Worm (Caenorhabditis elegans): ENCODE data around the gene C06A6.2.

C06A6.2 gene

DNA sequence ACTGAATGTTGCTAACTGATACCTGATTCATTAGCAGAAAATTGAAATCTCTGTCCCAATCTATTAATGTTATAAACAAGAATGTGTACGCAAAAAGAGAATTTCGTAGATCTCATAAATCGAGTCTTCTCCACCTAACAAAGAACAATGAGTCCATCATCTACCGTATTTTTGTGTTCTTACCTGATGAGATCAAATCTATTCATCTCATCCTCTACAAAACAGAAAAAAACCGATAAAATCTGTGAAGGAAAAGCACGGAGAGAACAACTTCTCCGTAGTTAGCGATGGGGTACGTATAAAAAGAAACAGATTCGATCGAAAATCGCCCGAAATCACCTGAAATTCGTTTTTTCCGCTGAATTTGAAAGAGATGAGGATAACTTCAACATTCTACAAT is 37.8 kb upstream of the C06A6.2 start, which contains the start of gene C33H5.1:
Gene C33H5.1, plus strand, starts transcription at position 330 of the 400 bp plus-strand sequence.
- TF ChIP-seq sox-2 (GFP tag; IDR thresholded peaks at IDR 0.05): no peak
- no peak for TF ChIP-seq hlh-15 (tag; optimal IDR thresholded peaks at IDR 0.05)

DNA sequence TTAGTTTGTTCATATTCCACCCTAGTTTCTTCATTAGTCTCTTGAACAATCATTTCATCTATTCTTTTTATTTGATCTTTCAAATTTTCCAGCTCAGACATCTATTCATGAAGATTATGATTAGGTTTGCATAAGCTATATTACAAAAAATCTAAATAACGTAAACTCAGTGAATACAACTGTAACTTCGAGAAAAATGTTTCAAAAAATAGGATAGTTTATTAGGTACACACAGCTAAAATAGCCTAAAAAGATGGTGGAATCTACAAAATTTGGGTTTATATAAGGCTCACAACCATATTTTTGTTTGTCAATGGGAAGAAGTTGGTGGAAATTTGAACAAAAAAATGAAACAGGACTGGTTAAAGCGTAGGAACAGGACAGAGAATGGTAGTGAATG is 33.7 kb upstream of the C06A6.2 start, which contains the start of gene zgpa-1:
Gene zgpa-1, minus strand, starts transcription at position 101 of the 400 bp plus-strand sequence.
- TF ChIP-seq fax-1 (tag; optimal IDR thresholded peaks at IDR 0.05) (no peak), tbx-7 (tag; optimal IDR thresholded peaks at IDR 0.05) (no peak), pha-4 (tag; optimal IDR thresholded peaks at IDR 0.05) (no peak), nhr-11 (tag; optimal IDR thresholded peaks at IDR 0.05) (no peak), K02D7.2 (tag; optimal IDR thresholded peaks at IDR 0.05) (no peak), unc-42 (tag; optimal IDR thresholded peaks at IDR 0.05) (no peak), F13H6.1 (tag; optimal IDR thresholded peaks at IDR 0.05) (no peak), lin-11 (tag; optimal IDR thresholded peaks at IDR 0.05) (no peak), che-1 (tag; optimal IDR thresholded peaks at IDR 0.05) (no peak), ceh-14 (tag; optimal IDR thresholded peaks at IDR 0.05) (no peak)

DNA sequence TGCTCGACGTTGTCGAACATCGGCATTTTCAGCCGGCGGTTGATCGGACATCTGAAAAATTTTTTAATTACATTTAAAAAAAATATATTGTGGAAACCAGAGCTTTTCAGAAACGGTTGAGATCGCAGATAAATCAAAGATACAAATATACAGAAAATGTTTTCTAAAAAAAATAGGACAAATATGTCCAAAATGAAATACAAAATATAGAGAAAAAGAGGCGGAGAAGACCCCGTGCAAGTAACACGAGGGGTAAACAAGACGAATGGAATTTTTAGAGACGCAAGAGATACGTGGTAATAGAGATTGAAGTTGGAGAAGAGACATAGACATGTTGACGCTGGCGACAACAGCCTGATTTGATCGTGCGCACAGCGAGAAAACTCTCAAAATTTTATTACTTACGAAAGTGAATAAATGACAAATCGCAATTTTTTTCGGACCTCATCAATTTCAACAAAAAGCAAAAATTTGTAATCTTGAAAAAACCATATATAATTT is 30.7 kb upstream of the C06A6.2 start, which contains the start of gene cdgs-1:
Gene cdgs-1, minus strand, starts transcription at position 51 of the 501 bp plus-strand sequence.
- TF ChIP-seq gmeb-2 (tag; optimal IDR thresholded peaks at IDR 0.05): no peak
- TF ChIP-seq rnt-1 (tag; optimal IDR thresholded peaks at IDR 0.05): no peak
- no peak for TF ChIP-seq hlh-15 (tag; optimal IDR thresholded peaks at IDR 0.05)
- no peak for TF ChIP-seq pax-1 (tag; optimal IDR thresholded peaks at IDR 0.05)
- peak; percentile 78 for TF ChIP-seq unc-42 (tag; optimal IDR thresholded peaks at IDR 0.05)
- TF ChIP-seq che-1 (tag; optimal IDR thresholded peaks at IDR 0.05): no peak
- no peak for TF ChIP-seq K02D7.2 (tag; optimal IDR thresholded peaks at IDR 0.05)
- TF ChIP-seq ceh-18 (tag; optimal IDR thresholded peaks at IDR 0.05): no peak
- TF ChIP-seq fkh-10 (GFP tag; optimal IDR thresholded peaks at IDR 0.05): no peak
- TF ChIP-seq lin-11 (tag; optimal IDR thresholded peaks at IDR 0.05): no peak
- no peak for TF ChIP-seq T23F11.4 (GFP tag; optimal IDR thresholded peaks at IDR 0.05)
- no peak for TF ChIP-seq npax-4 (tag; optimal IDR thresholded peaks at IDR 0.05)
- TF ChIP-seq nfya-1 (tag; optimal IDR thresholded peaks at IDR 0.05): peak; percentile 31
- no peak for TF ChIP-seq Y22D7AL.16 (tag; optimal IDR thresholded peaks at IDR 0.05)
- no peak for TF ChIP-seq mec-3 (tag; optimal IDR thresholded peaks at IDR 0.05; ENCODE audit: borderline replicate concordance)
- TF ChIP-seq hlh-30 (tag; optimal IDR thresholded peaks at IDR 0.05; ENCODE audit: insufficient read depth): peak; percentile 68
- TF ChIP-seq C38D4.7 (GFP tag; optimal IDR thresholded peaks at IDR 0.05): no peak
- no peak for TF ChIP-seq ceh-24 (tag; optimal IDR thresholded peaks at IDR 0.05)
- TF ChIP-seq ceh-19 (GFP tag; optimal IDR thresholded peaks at IDR 0.05): no peak
- TF ChIP-seq C08G9.2 (tag; optimal IDR thresholded peaks at IDR 0.05): no peak
- TF ChIP-seq pat-9 (tag; optimal IDR thresholded peaks at IDR 0.05): no peak
- no peak for TF ChIP-seq odd-2 (tag; optimal IDR thresholded peaks at IDR 0.05)
- no peak for TF ChIP-seq ets-4 (tag; optimal IDR thresholded peaks at IDR 0.05)
- TF ChIP-seq ahr-1 (tag; optimal IDR thresholded peaks at IDR 0.05): no peak
- TF ChIP-seq syd-9 (tag; optimal IDR thresholded peaks at IDR 0.05): no peak

DNA sequence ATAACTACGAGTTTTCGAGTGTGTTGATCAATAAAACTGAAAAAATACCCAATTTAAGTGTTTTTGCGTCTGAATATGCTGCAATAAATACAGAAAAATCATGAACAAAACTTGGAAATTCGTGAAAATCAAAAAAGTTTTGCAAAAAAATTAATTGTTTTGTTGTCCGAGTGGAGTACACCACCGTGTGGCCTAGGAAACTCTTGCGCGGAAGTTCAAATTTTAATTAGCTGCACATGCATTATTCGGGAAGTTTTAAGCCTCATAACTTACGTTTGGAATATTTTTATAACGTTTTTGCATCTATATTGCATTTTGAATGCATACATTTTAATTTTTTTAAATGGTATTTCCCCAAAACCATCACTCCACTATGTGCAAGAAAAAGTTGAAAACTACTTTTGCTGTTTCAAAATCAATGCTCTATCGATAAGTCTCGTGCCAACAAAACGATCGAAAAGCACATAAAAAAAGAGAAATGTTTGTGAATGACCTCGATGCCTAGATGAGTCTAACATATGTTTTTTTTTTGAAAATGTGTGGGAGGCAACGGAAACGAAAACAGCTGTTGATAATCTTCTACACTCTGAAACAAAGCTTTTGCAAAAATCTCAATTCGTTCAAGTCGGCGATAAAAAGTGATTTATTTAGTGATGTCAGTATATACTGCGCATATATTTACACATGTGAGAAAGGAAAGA is 29.9 kb upstream of the C06A6.2 start:
- TF ChIP-seq C08G9.2 (tag; optimal IDR thresholded peaks at IDR 0.05): peak; percentile 81
- TF ChIP-seq hlh-8 (tag; optimal IDR thresholded peaks at IDR 0.05): no peak
- peak; percentile 18 for TF ChIP-seq ceh-18 (tag; optimal IDR thresholded peaks at IDR 0.05)
- no peak for TF ChIP-seq C38D4.7 (GFP tag; optimal IDR thresholded peaks at IDR 0.05)
- TF ChIP-seq zip-5 (tag; optimal IDR thresholded peaks at IDR 0.05): peak; percentile 46
- TF ChIP-seq odd-2 (tag; optimal IDR thresholded peaks at IDR 0.05): no peak
- TF ChIP-seq elt-2 (tag; optimal IDR thresholded peaks at IDR 0.05): peak; percentile 27
- TF ChIP-seq elt-4 (tag; optimal IDR thresholded peaks at IDR 0.05): no peak
- peak; percentile 74 for TF ChIP-seq tbx-7 (tag; optimal IDR thresholded peaks at IDR 0.05)
- peak; percentile 21 for TF ChIP-seq tbx-2 (tag; optimal IDR thresholded peaks at IDR 0.05)
- TF ChIP-seq hlh-13 (GFP tag; optimal IDR thresholded peaks at IDR 0.05): no peak
- TF ChIP-seq ets-4 (tag; optimal IDR thresholded peaks at IDR 0.05): peak; percentile 58
- TF ChIP-seq hlh-6 (tag; optimal IDR thresholded peaks at IDR 0.05): no peak
- TF ChIP-seq fkh-10 (GFP tag; optimal IDR thresholded peaks at IDR 0.05): no peak
- TF ChIP-seq unc-86 (tag; optimal IDR thresholded peaks at IDR 0.05): no peak
- TF ChIP-seq ceh-2 (tag; optimal IDR thresholded peaks at IDR 0.05): peak; percentile 49
- no peak for TF ChIP-seq pat-9 (tag; optimal IDR thresholded peaks at IDR 0.05)
- TF ChIP-seq unc-55 (GFP tag; optimal IDR thresholded peaks at IDR 0.05): no peak
- no peak for TF ChIP-seq pha-2 (tag; optimal IDR thresholded peaks at IDR 0.05)
- no peak for TF ChIP-seq fax-1 (tag; optimal IDR thresholded peaks at IDR 0.05)
- TF ChIP-seq che-1 (tag; optimal IDR thresholded peaks at IDR 0.05): no peak
- TF ChIP-seq ceh-34 (tag; optimal IDR thresholded peaks at IDR 0.05): no peak
- TF ChIP-seq ceh-14 (tag; optimal IDR thresholded peaks at IDR 0.05): peak; percentile 6
- TF ChIP-seq ceh-31 (tag; optimal IDR thresholded peaks at IDR 0.05): peak; percentile 52

Measured in whole organism, late embryonic.